Fruit fly (Drosophila melanogaster) whole organism, adult: Measurements from ENCODE around the gene CG34284.

ENCODE experiments used
- CG11617 ChIP-seq: fragments of 200-800 bp; sonication (Bioruptor generic); optimal IDR thresholded peaks from 2 replicates; lab custom pipeline; 2017; ENCODE audit warnings: mild to moderate bottlenecking, missing biosample characterization, missing genetic modification reagents, missing genetic modification characterization
- CG12768 ChIP-seq: fragments of 200-800 bp; sonication (Bioruptor generic); optimal IDR thresholded peaks from 2 replicates; lab custom pipeline; 2017; ENCODE audit warnings: missing biosample characterization, missing genetic modification characterization, mild to moderate bottlenecking, moderate library complexity, missing genetic modification reagents
- CG14711 ChIP-seq: fragments of 200-800 bp; sonication (Bioruptor generic); optimal IDR thresholded peaks from 2 replicates; lab custom pipeline; 2018; ENCODE audit warnings: missing biosample characterization, mild to moderate bottlenecking, missing genetic modification characterization, moderate library complexity
- CG1620 ChIP-seq: fragments of 200-800 bp; sonication (Bioruptor generic); optimal IDR thresholded peaks from 2 replicates; lab custom pipeline; 2016; ENCODE audit warnings: missing biosample characterization, missing genetic modification characterization
- Clk ChIP-seq: fragments of 200-800 bp; sonication (Bioruptor generic); optimal IDR thresholded peaks from 2 replicates; lab custom pipeline; 2017; ENCODE audit warnings: missing biosample characterization, missing genetic modification characterization
- Crg-1 ChIP-seq: fragments of 200-800 bp; sonication (Bioruptor generic); optimal IDR thresholded peaks from 2 replicates; lab custom pipeline; 2016; ENCODE audit warnings: missing biosample characterization, missing genetic modification characterization
- Hr96 ChIP-seq: fragments of 200-800 bp; sonication (Bioruptor generic); optimal IDR thresholded peaks from 2 replicates; lab custom pipeline; 2016; ENCODE audit warnings: missing biosample characterization, missing genetic modification characterization
- bab1 ChIP-seq: fragments of 200-800 bp; sonication (Bioruptor generic); optimal IDR thresholded peaks from 3 replicates; lab custom pipeline; 2019; ENCODE audit warnings: missing biosample characterization, mild to moderate bottlenecking, missing genetic modification characterization, moderate library complexity
- cic ChIP-seq: fragments of 200-800 bp; sonication (Bioruptor generic); optimal IDR thresholded peaks from 2 replicates; lab custom pipeline; 2017; ENCODE audit warnings: missing biosample characterization, mild to moderate bottlenecking, missing genetic modification characterization, moderate library complexity
- kay ChIP-seq: fragments of 200-800 bp; sonication (Bioruptor generic); peaks from one replicate; lab custom pipeline; 2016; ENCODE audit warnings: missing biosample characterization, missing genetic modification characterization, borderline replicate concordance
- ovo ChIP-seq: fragments of 200-800 bp; sonication (Bioruptor generic); optimal IDR thresholded peaks from 2 replicates; lab custom pipeline; 2016; ENCODE audit warnings: missing biosample characterization, missing genetic modification characterization
- pad ChIP-seq: fragments of 200-800 bp; sonication (Bioruptor generic); optimal IDR thresholded peaks from 3 replicates; lab custom pipeline; 2017; ENCODE audit warnings: missing biosample characterization, missing genetic modification characterization, mild to moderate bottlenecking, moderate library complexity, missing genetic modification reagents
- tj ChIP-seq: fragments of 200-800 bp; sonication (Bioruptor generic); optimal IDR thresholded peaks from 3 replicates; lab custom pipeline; 2017; ENCODE audit warnings: missing biosample characterization, mild to moderate bottlenecking, missing genetic modification characterization, moderate library complexity
- toe ChIP-seq: fragments of 200-800 bp; sonication (Bioruptor generic); optimal IDR thresholded peaks from 2 replicates; lab custom pipeline; 2016; ENCODE audit warnings: missing biosample characterization, missing genetic modification characterization

DNA sequence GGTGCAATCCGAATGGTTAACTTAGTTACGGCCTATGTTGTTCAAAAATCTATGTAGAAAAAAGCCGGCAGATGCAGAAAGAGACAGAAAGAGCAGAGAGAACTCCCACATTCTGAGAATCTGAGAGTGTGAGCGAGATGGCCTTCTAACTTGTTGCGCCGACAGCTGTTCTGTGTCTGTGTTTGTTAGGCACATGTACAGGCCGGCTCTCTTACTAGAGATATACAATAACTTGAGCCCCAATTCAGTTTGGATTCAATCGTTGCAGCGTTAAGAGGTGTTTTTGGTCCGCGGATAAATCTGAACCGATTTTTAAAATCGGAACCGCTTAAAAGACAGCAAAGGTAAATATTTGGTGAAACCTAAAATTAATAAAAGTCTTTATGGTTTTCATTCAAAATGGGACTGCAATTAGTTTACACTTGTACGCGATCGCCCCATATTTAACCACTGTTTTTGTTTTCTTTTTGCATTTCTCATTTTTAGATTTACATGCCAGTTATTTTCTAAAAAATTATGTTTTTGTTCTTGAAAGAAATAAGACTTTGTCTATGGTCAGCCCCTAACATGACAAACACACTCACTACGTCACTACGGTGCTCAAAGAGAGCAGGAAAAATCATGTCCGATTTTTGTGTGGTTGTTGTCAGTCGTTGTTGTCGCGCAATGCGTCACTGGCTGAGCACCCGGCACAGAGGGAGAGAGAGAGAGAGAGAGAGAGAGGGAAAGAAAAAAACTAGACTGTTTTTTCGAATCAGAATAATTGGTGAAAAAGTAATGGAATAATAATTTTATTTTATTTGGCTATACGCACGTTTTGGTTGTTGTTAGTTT lies 21.3 kb upstream of the CG34284 start:
- TF ChIP-seq Hr96 (no peak), tj (GFP tag; lab: Kevin White, UChicago) (no peak), ovo (no peak), pad (GFP tag; lab: Kevin White, UChicago) (no peak), kay (peak; percentile 97), CG1620 (GFP tag; lab: Kevin White, UChicago) (no peak), bab1 (GFP tag; lab: Kevin White, UChicago) (no peak), toe (GFP tag; lab: Kevin White, UChicago) (no peak), cic (GFP tag; lab: Kevin White, UChicago) (no peak), CG11617 (GFP tag; lab: Kevin White, UChicago) (no peak), CG14711 (no peak), CG12768 (GFP tag; lab: Kevin White, UChicago) (no peak), Crg-1 (GFP tag; lab: Kevin White, UChicago) (no peak), Clk (GFP tag; lab: Kevin White, UChicago) (no peak)
